Worm (Caenorhabditis elegans) whole organism, young adult: Measurements from ENCODE around the gene C10A4.6.

Experiments
- F52B5.7 ChIP-seq: sonication (generic microtip); optimal IDR thresholded peaks from 2 replicates; lab custom pipeline; 2016; ENCODE audit warnings: mild to moderate bottlenecking, missing genetic modification characterization, missing compliant biosample characterization
- Y95B8A.8 ChIP-seq: fragments of 200-800 bp; sonication (Bioruptor generic); IDR thresholded peaks from 2 replicates; pipeline ENCODE4 v1.3.6; 2022; ENCODE audit warnings: missing genetic modification reagents, missing genetic modification characterization, missing compliant biosample characterization
- hmg-1.2 ChIP-seq: fragments of 200-800 bp; sonication (Bioruptor generic); IDR thresholded peaks from 2 replicates; pipeline ENCODE4 v1.3.6; 2022; ENCODE audit warnings: missing genetic modification reagents, missing genetic modification characterization, missing compliant biosample characterization
- lin-35 ChIP-seq, 3 experiments: fragments of 150-350 bp in 2 of 3; sonication (generic microtip) in 1 of 3; optimal IDR thresholded peaks; 2 replicates each; lab custom pipeline; 2014 to 2018; ENCODE audit warnings: missing biosample characterization in 3 of 3, missing genetic modification characterization in 3 of 3, missing genetic modification reagents in 3 of 3
- nhr-90 ChIP-seq: sonication (generic microtip); optimal IDR thresholded peaks from 2 replicates; lab custom pipeline; 2016; ENCODE audit warnings: missing genotype, mild to moderate bottlenecking, missing genetic modification characterization, missing compliant biosample characterization

DNA sequence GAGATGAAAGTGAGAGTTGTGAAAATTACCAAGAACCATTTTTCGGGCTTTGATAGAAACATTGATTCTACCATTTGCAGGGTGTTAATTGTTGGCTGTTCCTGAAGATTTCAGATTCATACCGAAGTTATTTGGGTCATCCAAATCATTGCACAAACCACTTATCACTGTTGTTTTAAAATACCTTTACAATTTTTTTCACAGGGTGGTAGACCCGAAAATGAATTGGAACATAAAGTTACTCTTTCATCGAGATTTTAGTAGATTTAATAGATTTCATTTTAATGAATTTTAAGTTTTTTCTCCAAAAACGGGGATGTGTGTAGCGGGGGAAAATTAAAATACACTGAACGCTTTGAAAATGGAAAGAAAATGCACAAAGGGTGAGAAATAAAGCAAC lies 25.1 kb downstream of the C10A4.6 start, which contains the start of gene C10A4.7:
- no peak for TF ChIP-seq F52B5.7
- TF ChIP-seq Y95B8A.8 (GFP tag; lab: Robert Waterston, UW): no peak
- TF ChIP-seq hmg-1.2 (GFP tag; lab: Robert Waterston, UW): no peak
- TF ChIP-seq lin-35 (GFP tag; optimal IDR thresholded peaks at IDR 0.05; lab: Kevin White, UChicago): no peak
- no peak for TF ChIP-seq nhr-90 (tag; lab: Kevin White, UChicago)
